Fruit fly (Drosophila melanogaster) whole organism, wandering third instar larva: ENCODE results near the gene mRpL2.

Experiments used
- Abd-B ChIP-seq: fragments of >200 bp; optimal IDR thresholded peaks from 2 replicates; lab custom pipeline; 2017; ENCODE audit warnings: missing biosample characterization, missing genetic modification characterization
- CG32264 ChIP-seq: fragments of 200-800 bp; sonication (Bioruptor generic); optimal IDR thresholded peaks from 2 replicates; lab custom pipeline; 2016; ENCODE audit warnings: missing biosample characterization, missing genetic modification characterization
- CG9705 ChIP-seq: fragments of 200-800 bp; sonication (Bioruptor generic); optimal IDR thresholded peaks from 2 replicates; lab custom pipeline; 2018; ENCODE audit warnings: missing biosample characterization, mild to moderate bottlenecking, missing genetic modification characterization
- Dfd ChIP-seq: fragments of >200 bp; optimal IDR thresholded peaks from 2 replicates; lab custom pipeline; 2017; ENCODE audit warnings: missing biosample characterization, missing genetic modification characterization
- Dif ChIP-seq: fragments of 200-275, 200-300 bp; sonication (Bioruptor generic); optimal IDR thresholded peaks from 2 replicates; lab custom pipeline; 2018; ENCODE audit warnings: missing biosample characterization, missing genetic modification characterization; ENCODE audit not compliant: partially characterized antibody
- GATAd ChIP-seq: sonication (Bioruptor generic); optimal IDR thresholded peaks from 2 replicates; lab custom pipeline; 2016; ENCODE audit warnings: missing biosample characterization, missing genetic modification characterization
- HLH106 ChIP-seq: fragments of 200-800 bp; optimal IDR thresholded peaks from 3 replicates; lab custom pipeline; 2019; ENCODE audit warnings: missing biosample characterization, mild to moderate bottlenecking, missing genetic modification characterization, moderate library complexity
- Hnf4 ChIP-seq: fragments of 200-800 bp; sonication (Bioruptor generic); optimal IDR thresholded peaks from 2 replicates; lab custom pipeline; 2016; ENCODE audit warnings: missing biosample characterization, mild to moderate bottlenecking, missing genetic modification characterization
- Hr78 ChIP-seq: fragments of >200 bp; optimal IDR thresholded peaks from 2 replicates; lab custom pipeline; 2017; ENCODE audit warnings: missing biosample characterization, missing genetic modification characterization
- Hr83 ChIP-seq: fragments of 200-300 bp; sonication (Bioruptor generic); optimal IDR thresholded peaks from 2 replicates; lab custom pipeline; 2016; ENCODE audit warnings: missing biosample characterization, mild to moderate bottlenecking, missing genetic modification characterization, moderate library complexity; ENCODE audit not compliant: poor library complexity, severe bottlenecking
- Jra ChIP-seq: sonication (Bioruptor generic); optimal IDR thresholded peaks from 2 replicates; lab custom pipeline; 2016; ENCODE audit warnings: missing biosample characterization, missing genetic modification characterization
- Mio ChIP-seq: sonication (Bioruptor generic); optimal IDR thresholded peaks from 2 replicates; lab custom pipeline; 2016; ENCODE audit warnings: missing biosample characterization, missing genetic modification characterization
- Myc ChIP-seq: fragments of >200 bp; optimal IDR thresholded peaks from 2 replicates; lab custom pipeline; 2017
- N ChIP-seq: fragments of >200 bp; optimal IDR thresholded peaks from 2 replicates; lab custom pipeline; 2018; ENCODE audit warnings: missing biosample characterization, missing external identifiers, missing genetic modification characterization
- OdsH ChIP-seq: fragments of 200-800 bp; sonication (Bioruptor generic); optimal IDR thresholded peaks from 2 replicates; lab custom pipeline; 2016; ENCODE audit warnings: missing biosample characterization, mild to moderate bottlenecking, missing genetic modification characterization
- Rel ChIP-seq, 2 experiments: fragments of 200-800 bp; sonication (Bioruptor generic) in 1 of 2; optimal IDR thresholded peaks; 2 replicates in 1 of 2; 3 replicates in 1 of 2; lab custom pipeline; 2016 to 2019; ENCODE audit warnings: mild to moderate bottlenecking in 2 of 2, missing biosample characterization in 2 of 2, missing genetic modification characterization in 2 of 2, moderate library complexity in 1 of 2
- Sp1 ChIP-seq: fragments of 200-800 bp; sonication (Bioruptor generic); optimal IDR thresholded peaks from 3 replicates; lab custom pipeline; 2019; ENCODE audit warnings: missing biosample characterization, mild to moderate bottlenecking, missing genetic modification characterization, moderate library complexity
- Vsx2 ChIP-seq: fragments of 200-300, 225-300 bp; sonication (Bioruptor generic); optimal IDR thresholded peaks from 2 replicates; lab custom pipeline; 2018; ENCODE audit warnings: missing biosample characterization, missing genetic modification characterization; ENCODE audit not compliant: partially characterized antibody
- br ChIP-seq: fragments of 200-800 bp; sonication (Bioruptor generic); optimal IDR thresholded peaks from 2 replicates; lab custom pipeline; 2016; ENCODE audit warnings: missing biosample characterization, missing genetic modification characterization
- brk ChIP-seq: fragments of 200-800 bp; sonication (Bioruptor generic); optimal IDR thresholded peaks from 2 replicates; lab custom pipeline; 2016; ENCODE audit warnings: missing biosample characterization, mild to moderate bottlenecking, missing genetic modification characterization
- dl ChIP-seq, 2 experiments: fragments of 175-275, 200-275 bp in 1 of 2; fragments of 200-275 bp in 1 of 2; sonication (Bioruptor generic); optimal IDR thresholded peaks; lab custom pipeline; 2018; ENCODE audit warnings: mild to moderate bottlenecking in 2 of 2, missing biosample characterization in 2 of 2, missing genetic modification characterization in 2 of 2, moderate library complexity in 2 of 2; ENCODE audit not compliant: partially characterized antibody in 2 of 2, insufficient read depth in 1 of 2
- dmrt93B ChIP-seq: fragments of 200-800 bp; sonication (Bioruptor generic); optimal IDR thresholded peaks from 2 replicates; lab custom pipeline; 2018; ENCODE audit warnings: missing biosample characterization, mild to moderate bottlenecking, missing genetic modification characterization
- dsf ChIP-seq: sonication (Bioruptor generic); optimal IDR thresholded peaks from 2 replicates; lab custom pipeline; 2016; ENCODE audit warnings: missing biosample characterization, missing genetic modification characterization, borderline replicate concordance
- foxo ChIP-seq, 2 experiments: fragments of 200-800 bp; sonication (Bioruptor generic); optimal IDR thresholded peaks; 2 replicates in 1 of 2; 3 replicates in 1 of 2; lab custom pipeline; 2016 to 2017; ENCODE audit warnings: missing biosample characterization in 2 of 2, missing genetic modification characterization in 2 of 2
- fru ChIP-seq: fragments of 200-800 bp; sonication (Bioruptor generic); optimal IDR thresholded peaks from 3 replicates; lab custom pipeline; 2016; ENCODE audit warnings: missing biosample characterization, mild to moderate bottlenecking, missing genetic modification characterization
- h ChIP-seq: fragments of 200-800 bp; sonication (Bioruptor generic); optimal IDR thresholded peaks from 3 replicates; lab custom pipeline; 2016; ENCODE audit warnings: missing biosample characterization, mild to moderate bottlenecking, missing genetic modification characterization
- jim ChIP-seq: fragments of 175-275, 200-325 bp; sonication (Bioruptor generic); optimal IDR thresholded peaks from 2 replicates; lab custom pipeline; 2016; ENCODE audit warnings: missing biosample characterization, mild to moderate bottlenecking, missing genetic modification characterization
- lola ChIP-seq: fragments of >200 bp; optimal IDR thresholded peaks from 2 replicates; lab custom pipeline; 2017; ENCODE audit warnings: missing biosample characterization, missing genetic modification characterization
- pan ChIP-seq: fragments of >200 bp; optimal IDR thresholded peaks from 2 replicates; lab custom pipeline; 2017
- psq ChIP-seq: fragments of 200-800 bp; sonication (Bioruptor generic); optimal IDR thresholded peaks from 3 replicates; lab custom pipeline; 2017; ENCODE audit warnings: missing biosample characterization, mild to moderate bottlenecking, missing genetic modification characterization, moderate library complexity
- rgr ChIP-seq: fragments of 200-800 bp; sonication (Bioruptor generic); optimal IDR thresholded peaks from 3 replicates; lab custom pipeline; 2016; ENCODE audit warnings: missing biosample characterization, mild to moderate bottlenecking, missing genetic modification characterization
- sage ChIP-seq: fragments of 200-800 bp; sonication (Bioruptor generic); optimal IDR thresholded peaks from 2 replicates; lab custom pipeline; 2016; ENCODE audit warnings: missing biosample characterization, mild to moderate bottlenecking, missing genetic modification characterization
- sv ChIP-seq: fragments of 200-800 bp; sonication (Bioruptor generic); optimal IDR thresholded peaks from 3 replicates; lab custom pipeline; 2016; ENCODE audit warnings: missing biosample characterization, missing genetic modification characterization
- tai ChIP-seq: sonication (Bioruptor generic); optimal IDR thresholded peaks from 2 replicates; lab custom pipeline; 2016; ENCODE audit warnings: missing biosample characterization, missing genetic modification characterization
- woc ChIP-seq: sonication (Bioruptor generic); optimal IDR thresholded peaks from 2 replicates; lab custom pipeline; 2016; ENCODE audit warnings: missing biosample characterization, mild to moderate bottlenecking, missing genetic modification characterization

Gene mRpL2

dm6 chr3L:11120419-11120958 lies at the start of gene mRpL2, which contains the start of gene FoxK:
mRpL2 (plus strand) TSS chr3L:11120847.
FoxK (minus strand) TSS chr3L:11120783.
- peak; percentile 81 for TF ChIP-seq Sp1 (GFP tag; lab: Kevin White, UChicago)
- TF ChIP-seq Rel (GFP tag; optimal IDR thresholded peaks at IDR 0.05; lab: Kevin White, UChicago), result peak; percentile 87
- peak; percentile 78 for TF ChIP-seq Rel (tag; optimal IDR thresholded peaks at IDR 0.05; lab: Kevin White, UChicago)
- TF ChIP-seq foxo (GFP tag; optimal IDR thresholded peaks at IDR 0.05; lab: Kevin White, UChicago), result peak; percentile 25 to 56
- TF ChIP-seq CG9705 (GFP tag; lab: Kevin White, UChicago), result peak; percentile 9
- TF ChIP-seq HLH106, result peak; percentile 25
- peak; percentile 1 for TF ChIP-seq Dif (GFP tag; lab: Kevin White, UChicago)
- no peak for TF ChIP-seq pan (lab: Kevin White, UChicago)
- no peak for TF ChIP-seq Mio
- TF ChIP-seq rgr (GFP tag; lab: Kevin White, UChicago), result peak; percentile 38
- peak; percentile 46 for TF ChIP-seq Hnf4
- peak; percentile 14 for TF ChIP-seq Jra (GFP tag; lab: Kevin White, UChicago)
- peak; percentile 24 for TF ChIP-seq fru
- no peak for TF ChIP-seq jim (GFP tag; lab: Kevin White, UChicago)
- peak; percentile 55 for TF ChIP-seq psq
- TF ChIP-seq GATAd (GFP tag; lab: Kevin White, UChicago), result no peak
- peak; percentile 37 for TF ChIP-seq brk (GFP tag; lab: Kevin White, UChicago)
- no peak for TF ChIP-seq dl (GFP tag; optimal IDR thresholded peaks at IDR 0.05; lab: Kevin White, UChicago; ENCODE audit: insufficient read depth in 1 of 2, partially characterized antibody in 2 of 2)
- TF ChIP-seq Myc, result peak; percentile 9
- TF ChIP-seq sage, result peak; percentile 82
- TF ChIP-seq CG32264 (GFP tag; lab: Kevin White, UChicago), result peak; percentile 12
- peak; percentile 27 for TF ChIP-seq woc (GFP tag; lab: Kevin White, UChicago)
- TF ChIP-seq dsf, result peak; percentile 41

DNA sequence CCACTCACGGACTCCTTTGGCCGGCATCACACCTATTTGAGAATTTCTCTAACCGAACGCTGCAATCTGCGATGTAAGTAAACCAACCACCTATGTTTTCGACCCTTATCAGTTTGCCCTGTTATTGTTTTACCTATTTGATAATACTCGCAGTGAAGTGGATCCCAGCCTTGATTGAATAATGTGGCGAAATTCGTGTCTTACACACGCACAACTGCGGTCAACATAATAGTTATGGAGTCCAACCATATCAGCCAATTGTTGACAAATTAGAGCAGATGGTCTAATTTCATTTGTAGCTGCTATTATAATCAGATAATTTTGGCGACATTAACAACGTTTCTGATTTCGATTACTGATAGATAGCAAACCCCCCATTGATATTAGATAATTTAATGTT lies 49.6 kb upstream of the mRpL2 start:
- no peak for TF ChIP-seq sv
- no peak for TF ChIP-seq N (GFP tag; lab: Kevin White, UChicago)
- no peak for TF ChIP-seq CG32264 (GFP tag; lab: Kevin White, UChicago)
- TF ChIP-seq Abd-B (GFP tag; lab: Kevin White, UChicago), result no peak
- no peak for TF ChIP-seq brk (GFP tag; lab: Kevin White, UChicago)
- TF ChIP-seq sage, result no peak
- TF ChIP-seq Hr83, result no peak
- no peak for TF ChIP-seq Sp1 (GFP tag; lab: Kevin White, UChicago)
- TF ChIP-seq rgr (GFP tag; lab: Kevin White, UChicago), result no peak
- TF ChIP-seq Hr78 (GFP tag; lab: Kevin White, UChicago), result no peak
- no peak for TF ChIP-seq dl (GFP tag; optimal IDR thresholded peaks at IDR 0.05; lab: Kevin White, UChicago; ENCODE audit: insufficient read depth in 1 of 2, partially characterized antibody in 2 of 2)
- TF ChIP-seq Dif (GFP tag; lab: Kevin White, UChicago), result no peak

dm6 chr3L:11074043-11074853 lies 46.4 kb upstream of the mRpL2 start, which contains the start of the genes Pfdn2 and Noc1:
Pfdn2 (minus strand) TSS chr3L:11074388.
Noc1 (plus strand) TSS chr3L:11074769.
- peak; percentile 54 for TF ChIP-seq psq
- TF ChIP-seq OdsH (GFP tag; lab: Kevin White, UChicago), result no peak
- TF ChIP-seq sv, result peak; percentile 24
- peak; percentile 55 for TF ChIP-seq Myc
- TF ChIP-seq lola (GFP tag; lab: Kevin White, UChicago), result no peak
- TF ChIP-seq Vsx2 (GFP tag; lab: Kevin White, UChicago), result no peak
- TF ChIP-seq Dfd (GFP tag; lab: Kevin White, UChicago), result no peak
- no peak for TF ChIP-seq Hr83
- TF ChIP-seq fru, result no peak
- no peak for TF ChIP-seq Rel (GFP tag; optimal IDR thresholded peaks at IDR 0.05; lab: Kevin White, UChicago)
- TF ChIP-seq Rel (tag; optimal IDR thresholded peaks at IDR 0.05; lab: Kevin White, UChicago), result no peak
- no peak for TF ChIP-seq sage
- no peak for TF ChIP-seq CG9705 (GFP tag; lab: Kevin White, UChicago)
- no peak for TF ChIP-seq dmrt93B (GFP tag; lab: Kevin White, UChicago)
- TF ChIP-seq Sp1 (GFP tag; lab: Kevin White, UChicago), result no peak
- TF ChIP-seq Abd-B (GFP tag; lab: Kevin White, UChicago), result no peak
- no peak for TF ChIP-seq Mio
- TF ChIP-seq woc (GFP tag; lab: Kevin White, UChicago), result no peak
- no peak for TF ChIP-seq Hnf4
- no peak for TF ChIP-seq br (GFP tag; lab: Kevin White, UChicago)
- no peak for TF ChIP-seq CG32264 (GFP tag; lab: Kevin White, UChicago)
- no peak for TF ChIP-seq N (GFP tag; lab: Kevin White, UChicago)
- TF ChIP-seq HLH106, result no peak
- no peak for TF ChIP-seq GATAd (GFP tag; lab: Kevin White, UChicago)
- no peak for TF ChIP-seq dl (GFP tag; optimal IDR thresholded peaks at IDR 0.05; lab: Kevin White, UChicago; ENCODE audit: insufficient read depth in 1 of 2, partially characterized antibody in 2 of 2)
- TF ChIP-seq dsf, result peak; percentile 51
- no peak for TF ChIP-seq Dif (GFP tag; lab: Kevin White, UChicago)
- TF ChIP-seq tai (GFP tag; lab: Kevin White, UChicago), result no peak
- no peak for TF ChIP-seq h (GFP tag; lab: Kevin White, UChicago)
- TF ChIP-seq Jra (GFP tag; lab: Kevin White, UChicago), result no peak
- no peak for TF ChIP-seq foxo (GFP tag; optimal IDR thresholded peaks at IDR 0.05; lab: Kevin White, UChicago)
- no peak for TF ChIP-seq jim (GFP tag; lab: Kevin White, UChicago)
- no peak for TF ChIP-seq rgr (GFP tag; lab: Kevin White, UChicago)
